Worm (Caenorhabditis elegans) whole organism, young adult: Measurements from ENCODE around the gene K10C9.1.

Source experiments
- B0019.2 ChIP-seq: fragments of 200-800 bp; sonication (Bioruptor generic); conservative IDR thresholded peaks from 2 replicates; pipeline ENCODE4 v1.3.6; 2022; ENCODE audit warnings: missing genetic modification reagents, missing genetic modification characterization, missing compliant biosample characterization
- F33H1.4 ChIP-seq: fragments of 200-800 bp; sonication (Bioruptor generic); IDR thresholded peaks from 2 replicates; pipeline ENCODE4 v1.3.6; 2022; ENCODE audit warnings: missing genetic modification reagents, missing genetic modification characterization, missing compliant biosample characterization
- F37B4.10 ChIP-seq: fragments of 200-800 bp; sonication (Bioruptor generic); IDR thresholded peaks from 2 replicates; pipeline ENCODE4 v1.3.6; 2022; ENCODE audit warnings: missing genetic modification characterization, missing compliant biosample characterization
- F39B2.1 ChIP-seq: fragments of 200-800 bp; sonication (Bioruptor generic); IDR thresholded peaks from 2 replicates; pipeline ENCODE4 v1.3.6; 2022; ENCODE audit warnings: missing genetic modification reagents, missing genetic modification characterization, missing compliant biosample characterization
- F49E8.2 ChIP-seq: sonication (generic microtip); optimal IDR thresholded peaks from 3 replicates; lab custom pipeline; 2017; ENCODE audit warnings: missing genetic modification characterization, mild to moderate bottlenecking, missing compliant biosample characterization, antibody characterized with exemption, moderate library complexity; ENCODE audit not compliant: insufficient read depth
- F57A8.1 ChIP-seq: fragments of 200-800 bp; sonication (Bioruptor generic); optimal IDR thresholded peaks from 2 replicates; lab custom pipeline; 2018; ENCODE audit warnings: mild to moderate bottlenecking, missing genetic modification characterization, moderate library complexity, missing compliant biosample characterization
- K12H6.12 ChIP-seq: fragments of 200-800 bp; sonication (Bioruptor generic); optimal IDR thresholded peaks from 2 replicates; lab custom pipeline; 2018; ENCODE audit warnings: mild to moderate bottlenecking, missing genetic modification characterization, missing compliant biosample characterization
- T26A5.8 ChIP-seq: sonication (generic microtip); optimal IDR thresholded peaks from 2 replicates; lab custom pipeline; 2016; ENCODE audit warnings: missing genetic modification characterization, missing compliant biosample characterization
- Y53F4B.3 ChIP-seq: fragments of 200-800 bp; sonication (Bioruptor generic); IDR thresholded peaks from 2 replicates; pipeline ENCODE4 v1.3.6; 2022; ENCODE audit warnings: missing genetic modification reagents, missing genetic modification characterization, missing compliant biosample characterization
- Y53G8AR.9 ChIP-seq: fragments of 200-800 bp; sonication (Bioruptor generic); conservative IDR thresholded peaks from 2 replicates; pipeline ENCODE4 v1.3.6; 2022; ENCODE audit warnings: missing genetic modification reagents, missing genetic modification characterization, missing compliant biosample characterization
- Y67H2A.10 ChIP-seq: fragments of 200-800 bp; sonication (Bioruptor generic); conservative IDR thresholded peaks from 2 replicates; pipeline ENCODE4 v1.3.6; 2022; ENCODE audit warnings: missing genetic modification reagents, missing genetic modification characterization, missing compliant biosample characterization
- Y79H2A.3 ChIP-seq: fragments of 200-800 bp; sonication (Bioruptor generic); conservative IDR thresholded peaks from 2 replicates; pipeline ENCODE4 v1.3.6; 2022; ENCODE audit warnings: missing genetic modification reagents, missing genetic modification characterization, missing compliant biosample characterization
- aptf-3 ChIP-seq: fragments of 200-800 bp; sonication (Bioruptor generic); IDR thresholded peaks from 2 replicates; pipeline ENCODE4 v1.3.6; 2022; ENCODE audit warnings: missing genetic modification characterization, missing compliant biosample characterization
- atf-7 ChIP-seq: sonication (generic microtip); optimal IDR thresholded peaks from 2 replicates; lab custom pipeline; 2017; ENCODE audit warnings: mild to moderate bottlenecking, missing genetic modification characterization, missing compliant biosample characterization
- athp-1 ChIP-seq: sonication (generic microtip); optimal IDR thresholded peaks from 2 replicates; lab custom pipeline; 2017; ENCODE audit warnings: mild to moderate bottlenecking, missing genetic modification characterization, missing compliant biosample characterization
- attf-3 ChIP-seq: fragments of 200-800 bp; sonication (Bioruptor generic); conservative IDR thresholded peaks from 2 replicates; pipeline ENCODE4 v1.3.6; 2022; ENCODE audit warnings: missing genetic modification reagents, missing genetic modification characterization, missing compliant biosample characterization
- bed-2 ChIP-seq: fragments of 200-800 bp; sonication (Bioruptor generic); IDR thresholded peaks from 2 replicates; pipeline ENCODE4 v1.3.6; 2022; ENCODE audit warnings: missing genetic modification reagents, missing genetic modification characterization, missing compliant biosample characterization
- cebp-2 ChIP-seq: fragments of 200-800 bp; sonication (Bioruptor generic); IDR thresholded peaks from 2 replicates; pipeline ENCODE4 v1.3.6; 2022; ENCODE audit warnings: missing genetic modification characterization, missing compliant biosample characterization
- ceh-27 ChIP-seq: fragments of 200-800 bp; sonication (Bioruptor generic); optimal IDR thresholded peaks from 2 replicates; lab custom pipeline; 2018; ENCODE audit warnings: mild to moderate bottlenecking, missing genetic modification characterization, moderate library complexity, missing compliant biosample characterization
- ceh-58 ChIP-seq: fragments of 200-800 bp; sonication (Bioruptor generic); IDR thresholded peaks from 2 replicates; pipeline ENCODE4 v1.3.6; 2022; ENCODE audit warnings: missing genetic modification characterization, missing compliant biosample characterization
- ceh-91 ChIP-seq: fragments of 200-800 bp; sonication (Bioruptor generic); IDR thresholded peaks from 2 replicates; pipeline ENCODE4 v1.3.6; 2022; ENCODE audit warnings: missing genetic modification reagents, missing genetic modification characterization, missing compliant biosample characterization
- chd-7 ChIP-seq: sonication (generic microtip); optimal IDR thresholded peaks from 2 replicates; lab custom pipeline; 2016; ENCODE audit warnings: mild to moderate bottlenecking, missing genetic modification characterization, moderate library complexity, missing compliant biosample characterization
- gei-17 ChIP-seq: fragments of 200-800 bp; sonication (Bioruptor generic); optimal IDR thresholded peaks from 2 replicates; lab custom pipeline; 2018; ENCODE audit warnings: mild to moderate bottlenecking, missing genetic modification characterization, missing compliant biosample characterization
- hlh-12 ChIP-seq: sonication (generic microtip); optimal IDR thresholded peaks from 2 replicates; lab custom pipeline; 2016; ENCODE audit warnings: missing genetic modification characterization, missing compliant biosample characterization
- hrde-1 ChIP-seq: sonication (generic microtip); optimal IDR thresholded peaks from 2 replicates; lab custom pipeline; 2016; ENCODE audit warnings: missing genetic modification characterization, mild to moderate bottlenecking, missing compliant biosample characterization, moderate library complexity, missing genotype, missing genetic modification reagents, borderline replicate concordance
- hsf-1 ChIP-seq: fragments of 200-800 bp; sonication (Bioruptor generic); IDR thresholded peaks from 2 replicates; pipeline ENCODE4 v1.3.6; 2022; ENCODE audit warnings: missing genetic modification reagents, missing genetic modification characterization, missing compliant biosample characterization
- lin-26 ChIP-seq: fragments of 200-800 bp; sonication (Bioruptor generic); IDR thresholded peaks from 2 replicates; pipeline ENCODE4 v1.3.6; 2022; ENCODE audit warnings: missing genetic modification reagents, missing genetic modification characterization, missing compliant biosample characterization
- madf-6 ChIP-seq: fragments of 200-800 bp; sonication (Bioruptor generic); IDR thresholded peaks from 2 replicates; pipeline ENCODE4 v1.3.6; 2022; ENCODE audit warnings: missing genetic modification reagents, missing genetic modification characterization, missing compliant biosample characterization
- mel-28 ChIP-seq: sonication (generic microtip); optimal IDR thresholded peaks from 2 replicates; lab custom pipeline; 2016; ENCODE audit warnings: borderline replicate concordance, mild to moderate bottlenecking, missing genetic modification characterization, missing compliant biosample characterization
- nfya-2 ChIP-seq: fragments of 200-800 bp; sonication (Bioruptor generic); IDR thresholded peaks from 2 replicates; pipeline ENCODE4 v1.3.6; 2022; ENCODE audit warnings: missing genetic modification reagents, missing genetic modification characterization, missing compliant biosample characterization
- nhr-120 ChIP-seq: fragments of 200-800 bp; sonication (Bioruptor generic); IDR thresholded peaks from 2 replicates; pipeline ENCODE4 v1.3.6; 2022; ENCODE audit warnings: missing genetic modification characterization, missing compliant biosample characterization
- nhr-27 ChIP-seq: fragments of 200-800 bp; sonication (Bioruptor generic); optimal IDR thresholded peaks from 2 replicates; lab custom pipeline; 2018; ENCODE audit warnings: mild to moderate bottlenecking, missing genetic modification characterization, moderate library complexity, missing compliant biosample characterization
- nhr-80 ChIP-seq: sonication (generic microtip); optimal IDR thresholded peaks from 2 replicates; lab custom pipeline; 2016; ENCODE audit warnings: missing genetic modification characterization, missing compliant biosample characterization
- rpc-1 ChIP-seq, 2 experiments: fragments of 150-350 bp in 1 of 2; sonication (generic microtip) in 1 of 2; optimal IDR thresholded peaks; 2 replicates each; lab custom pipeline; 2014 to 2018; ENCODE audit warnings: missing biosample characterization in 1 of 2, missing genetic modification characterization in 1 of 2, missing genetic modification reagents in 1 of 2, missing genotype in 1 of 2
- snpc-1.3 ChIP-seq: sonication (generic microtip); optimal IDR thresholded peaks from 2 replicates; lab custom pipeline; 2017; ENCODE audit warnings: missing genetic modification characterization, mild to moderate bottlenecking, missing compliant biosample characterization, antibody characterized with exemption, moderate library complexity, missing genotype, missing genetic modification reagents; ENCODE audit not compliant: insufficient read depth
- snpc-4 ChIP-seq, 5 experiments: fragments of 150-350 bp in 1 of 5; sonication (generic microtip) in 4 of 5; optimal IDR thresholded peaks; 2 replicates each; lab custom pipeline; 2014 to 2018; ENCODE audit warnings: missing genetic modification characterization in 5 of 5, missing biosample characterization in 3 of 5, antibody characterized with exemption in 2 of 5, mild to moderate bottlenecking in 2 of 5, missing compliant biosample characterization in 2 of 5, missing genotype in 2 of 5, moderate library complexity in 2 of 5, missing genetic modification reagents in 1 of 5
- tbx-9 ChIP-seq: sonication (generic microtip); optimal IDR thresholded peaks from 2 replicates; lab custom pipeline; 2016; ENCODE audit warnings: borderline replicate concordance, missing genetic modification characterization, inconsistent platforms, missing compliant biosample characterization
- unc-62 ChIP-seq: fragments of 150-350 bp; optimal IDR thresholded peaks from 2 replicates; lab custom pipeline; 2014; ENCODE audit warnings: missing biosample characterization, missing genetic modification reagents, missing genetic modification characterization
- xnd-1 ChIP-seq: sonication (generic microtip); optimal IDR thresholded peaks from 2 replicates; lab custom pipeline; 2016; ENCODE audit warnings: missing genotype, missing genetic modification reagents, missing genetic modification characterization, missing compliant biosample characterization
- zfh-2 ChIP-seq: fragments of 200-800 bp; sonication (Bioruptor generic); conservative IDR thresholded peaks from 2 replicates; pipeline ENCODE4 v1.3.6; 2022; ENCODE audit warnings: missing genetic modification reagents, missing genetic modification characterization, missing compliant biosample characterization
- ztf-3 ChIP-seq: fragments of 200-800 bp; sonication (Bioruptor generic); optimal IDR thresholded peaks from 2 replicates; lab custom pipeline; 2018; ENCODE audit warnings: mild to moderate bottlenecking, missing genetic modification characterization, missing compliant biosample characterization
- ztf-6 ChIP-seq: fragments of 200-800 bp; sonication (Bioruptor generic); IDR thresholded peaks from 2 replicates; pipeline ENCODE4 v1.3.6; 2022; ENCODE audit warnings: missing genetic modification reagents, missing genetic modification characterization, missing compliant biosample characterization

The K10C9.1 gene

DNA sequence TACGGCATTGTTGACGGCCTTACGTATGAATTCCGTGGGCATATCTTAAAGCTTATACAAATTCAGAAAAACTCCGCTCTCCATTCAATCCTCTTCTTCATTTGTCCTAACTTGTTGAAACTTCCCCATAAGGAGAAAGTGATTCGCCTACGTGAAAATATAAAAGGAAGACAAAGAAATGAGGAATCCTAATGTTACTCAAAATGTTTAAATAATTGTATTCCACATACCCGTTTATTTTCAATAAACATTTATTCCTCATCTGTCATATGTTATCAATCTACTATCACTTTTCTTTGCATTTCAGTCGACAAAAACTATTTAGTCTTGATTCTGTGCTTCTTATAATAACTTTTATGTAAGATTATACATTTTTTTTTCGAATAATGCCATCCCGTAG, 12.9 kb downstream of the K10C9.1 start, which contains the start of gene clec-203 (continued):
- TF ChIP-seq ztf-6 (GFP tag; lab: Robert Waterston, UW) (no peak), bed-2 (GFP tag; lab: Robert Waterston, UW) (no peak), chd-7 (no peak)

DNA sequence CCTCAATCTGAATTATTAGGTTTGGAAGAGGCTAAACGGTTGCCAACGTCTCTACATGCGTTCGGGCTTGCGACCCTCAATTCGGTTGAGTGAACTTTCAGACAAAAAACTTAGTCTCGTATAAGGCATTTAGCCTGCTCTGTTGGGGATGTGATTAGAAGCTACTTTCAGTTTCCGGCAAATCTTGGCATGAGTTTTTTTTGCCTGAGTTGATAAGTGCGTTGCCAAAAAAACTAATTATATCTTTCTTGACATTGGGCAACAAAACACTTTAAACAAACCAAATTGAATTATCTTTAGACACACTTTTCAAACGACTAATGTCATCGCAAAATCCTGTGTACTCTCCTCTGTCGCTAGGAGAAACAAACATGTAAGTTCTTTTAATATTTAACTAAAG, 17.3 kb downstream of the K10C9.1 start, which contains the start of gene Y50D4B.4:
Gene Y50D4B.4 (plus strand): TSS at position 301 of the 400 bp plus-strand sequence.
- TF ChIP-seq Y53F4B.3 (GFP tag; lab: Robert Waterston, UW) (no peak), hrde-1 (no peak), athp-1 (tag; lab: Kevin White, UChicago) (no peak), F39B2.1 (GFP tag; lab: Robert Waterston, UW) (no peak), F49E8.2 (no peak), F37B4.10 (GFP tag; lab: Robert Waterston, UW) (no peak), cebp-2 (GFP tag; lab: Robert Waterston, UW) (no peak), nfya-2 (GFP tag; lab: Robert Waterston, UW) (no peak), aptf-3 (GFP tag; lab: Robert Waterston, UW) (no peak), unc-62 (GFP tag; lab: Kevin White, UChicago) (no peak), ceh-91 (GFP tag; lab: Robert Waterston, UW) (no peak), atf-7 (no peak), Y67H2A.10 (GFP tag; lab: Robert Waterston, UW) (no peak), snpc-4 (GFP tag; optimal IDR thresholded peaks at IDR 0.05; lab: Kevin White, UChicago) (no peak), snpc-4 (tag; optimal IDR thresholded peaks at IDR 0.05; lab: Kevin White, UChicago) (no peak), attf-3 (no peak), tbx-9 (tag; lab: Kevin White, UChicago) (no peak), rpc-1 (optimal IDR thresholded peaks at IDR 0.05; lab: Kevin White, UChicago) (no peak), rpc-1 (tag; optimal IDR thresholded peaks at IDR 0.05; lab: Kevin White, UChicago) (no peak), bed-2 (GFP tag; lab: Robert Waterston, UW) (no peak), nhr-120 (GFP tag; lab: Robert Waterston, UW) (no peak)

DNA sequence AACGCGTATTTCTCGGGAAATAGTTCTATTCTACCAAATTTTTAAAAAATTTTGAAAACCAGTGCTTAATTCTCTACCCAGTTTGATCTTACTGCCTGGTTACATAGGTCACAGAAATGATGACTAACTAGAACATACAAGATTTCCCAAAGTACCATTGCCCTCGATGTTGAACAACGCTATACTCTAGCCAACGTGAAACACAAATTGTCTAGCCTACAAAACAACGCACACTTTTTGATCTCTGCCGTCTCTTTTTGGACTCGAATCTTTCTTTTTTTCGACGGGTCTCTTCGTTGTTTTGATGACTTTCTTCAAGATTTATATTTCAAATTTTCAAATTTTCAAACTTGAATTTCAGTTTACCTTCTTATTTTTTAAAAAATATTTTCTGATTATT, 25.2 kb downstream of the K10C9.1 start, which contains the start of gene Y50D4B.2:
Gene Y50D4B.2 (plus strand): TSS at position 301 of the 400 bp plus-strand sequence.
- TF ChIP-seq F57A8.1 (GFP tag; lab: Kevin White, UChicago) (no peak), xnd-1 (tag; lab: Kevin White, UChicago) (no peak), nhr-27 (tag; lab: Kevin White, UChicago) (no peak), lin-26 (GFP tag; lab: Robert Waterston, UW) (no peak), F33H1.4 (GFP tag; lab: Robert Waterston, UW) (no peak), Y53G8AR.9 (no peak), nhr-80 (tag; lab: Kevin White, UChicago) (no peak), F39B2.1 (GFP tag; lab: Robert Waterston, UW) (no peak), hsf-1 (GFP tag; lab: Robert Waterston, UW) (no peak), madf-6 (GFP tag; lab: Robert Waterston, UW) (no peak), ceh-58 (GFP tag; lab: Robert Waterston, UW) (no peak), ztf-3 (no peak), ceh-27 (GFP tag; lab: Kevin White, UChicago) (no peak), hrde-1 (no peak), gei-17 (GFP tag; lab: Kevin White, UChicago) (no peak)

DNA sequence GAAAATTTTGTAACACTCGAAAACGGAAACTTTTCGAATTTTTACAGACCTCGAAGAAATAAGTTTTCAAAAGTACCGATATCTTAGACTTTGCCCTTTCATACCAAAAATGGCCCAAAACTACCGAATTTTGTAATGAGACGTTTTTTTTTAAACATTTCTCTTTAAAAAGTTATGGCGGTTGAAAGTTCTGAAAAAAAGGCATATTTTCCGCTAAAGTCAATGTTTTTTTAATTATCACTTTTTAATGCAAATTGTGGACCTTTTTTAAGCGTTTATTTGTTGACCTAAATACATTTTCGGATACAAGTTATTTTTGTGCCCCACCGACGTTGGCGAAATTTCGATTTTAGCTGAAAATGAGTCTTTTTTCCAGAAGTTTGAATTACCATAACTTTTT, 27.5 kb downstream of the K10C9.1 start:
- TF ChIP-seq chd-7 (no peak), T26A5.8 (tag; lab: Kevin White, UChicago) (no peak), B0019.2 (GFP tag; lab: Robert Waterston, UW) (no peak), nhr-27 (tag; lab: Kevin White, UChicago) (no peak), K12H6.12 (tag; lab: Kevin White, UChicago) (no peak), zfh-2 (no peak), mel-28 (tag; lab: Kevin White, UChicago) (no peak), hlh-12 (no peak), xnd-1 (tag; lab: Kevin White, UChicago) (no peak), Y79H2A.3 (GFP tag; lab: Robert Waterston, UW) (no peak), snpc-1.3 (tag; lab: Kevin White, UChicago) (no peak), athp-1 (tag; lab: Kevin White, UChicago) (no peak)
